Worm (Caenorhabditis elegans): ENCODE results near the gene metl-18.

- TF ChIP-seq dao-5 (tag; optimal IDR thresholded peaks at IDR 0.05) (no peak), W03F9.2 (tag; optimal IDR thresholded peaks at IDR 0.05) (no peak), him-1 (tag; optimal IDR thresholded peaks at IDR 0.05) (no peak)
Measured at ce11 chrIII:3429761-3430160, 4.2 kb downstream of the metl-18 start.
